Worm (Caenorhabditis elegans) whole organism, early embryonic: ENCODE data around the gene F40C5.1.

Experiments
- B0310.2 ChIP-seq: sonication (generic microtip); optimal IDR thresholded peaks from 2 replicates; lab custom pipeline; 2016; ENCODE audit warnings: mild to moderate bottlenecking, missing genetic modification characterization, missing compliant biosample characterization
- aly-1 ChIP-seq: sonication (generic microtip); optimal IDR thresholded peaks from 2 replicates; lab custom pipeline; 2016; ENCODE audit warnings: missing genetic modification characterization, missing compliant biosample characterization
- ama-1 ChIP-seq: fragments of 150-350 bp; optimal IDR thresholded peaks from 2 replicates; lab custom pipeline; 2014
- ceh-13 ChIP-seq: fragments of 200-800 bp; sonication (Bioruptor generic); optimal IDR thresholded peaks from 2 replicates; lab custom pipeline; 2018; ENCODE audit warnings: mild to moderate bottlenecking, missing genetic modification characterization, missing compliant biosample characterization
- ceh-36 ChIP-seq: sonication (generic microtip); optimal IDR thresholded peaks from 2 replicates; lab custom pipeline; 2016; ENCODE audit warnings: missing genetic modification characterization, inconsistent platforms, missing compliant biosample characterization
- flt-1 ChIP-seq: fragments of 200-800 bp; sonication (Bioruptor generic); IDR thresholded peaks from 2 replicates; pipeline ENCODE4 v1.3.6; 2022; ENCODE audit warnings: missing genetic modification characterization, missing compliant biosample characterization
- scrt-1 ChIP-seq: fragments of 200-800 bp; sonication (Bioruptor generic); IDR thresholded peaks from 2 replicates; pipeline ENCODE4 v1.3.6; 2022; ENCODE audit warnings: missing genetic modification characterization, missing compliant biosample characterization
- tbx-37 ChIP-seq: fragments of 200-800 bp; sonication (Bioruptor generic); conservative IDR thresholded peaks from 2 replicates; pipeline ENCODE4 v1.3.6; 2022; ENCODE audit warnings: missing genetic modification reagents, missing genetic modification characterization, missing compliant biosample characterization

- no peak for TF ChIP-seq ama-1 (lab: Kevin White, UChicago)
- no peak for TF ChIP-seq B0310.2 (tag; lab: Kevin White, UChicago)
- TF ChIP-seq ceh-13 (GFP tag; lab: Kevin White, UChicago) = no peak
- no peak for TF ChIP-seq flt-1
- no peak for TF ChIP-seq tbx-37 (GFP tag; lab: Robert Waterston, UW)
- TF ChIP-seq ceh-36 (tag; lab: Kevin White, UChicago) = no peak
- TF ChIP-seq aly-1 (tag; lab: Kevin White, UChicago) = no peak
- TF ChIP-seq scrt-1 (GFP tag; lab: Robert Waterston, UW) = no peak
Observed at ce11 chrV:3588223-3588622, 15.7 kb downstream of the F40C5.1 start.
